Worm (Caenorhabditis elegans): ENCODE results near the gene F33G12.7.

DNA sequence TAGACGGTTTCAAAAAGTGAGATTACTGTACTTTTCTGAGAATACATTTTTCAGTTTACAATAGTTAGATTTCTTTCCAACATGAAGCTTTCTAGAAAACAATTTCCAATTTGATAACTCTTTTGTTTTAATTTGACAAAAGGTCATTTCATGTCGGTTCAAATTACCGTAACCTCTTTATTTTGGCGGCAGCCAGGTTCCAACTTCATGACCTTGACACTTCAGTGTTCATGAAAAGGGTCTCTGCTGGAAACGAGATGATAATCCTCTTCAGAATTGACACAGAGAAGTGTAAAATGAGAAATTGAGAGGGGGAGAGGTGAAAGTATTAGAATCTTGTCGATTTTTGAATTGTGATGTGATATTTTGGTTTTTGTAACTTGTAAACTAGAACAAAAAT lies 19.0 kb downstream of the F33G12.7 start:
- no peak for TF ChIP-seq pha-4 (tag; optimal IDR thresholded peaks at IDR 0.05)
- no peak for TF ChIP-seq T23F11.4 (GFP tag; optimal IDR thresholded peaks at IDR 0.05)
